Fruit fly (Drosophila melanogaster): ENCODE data around the gene tna.

DNA sequence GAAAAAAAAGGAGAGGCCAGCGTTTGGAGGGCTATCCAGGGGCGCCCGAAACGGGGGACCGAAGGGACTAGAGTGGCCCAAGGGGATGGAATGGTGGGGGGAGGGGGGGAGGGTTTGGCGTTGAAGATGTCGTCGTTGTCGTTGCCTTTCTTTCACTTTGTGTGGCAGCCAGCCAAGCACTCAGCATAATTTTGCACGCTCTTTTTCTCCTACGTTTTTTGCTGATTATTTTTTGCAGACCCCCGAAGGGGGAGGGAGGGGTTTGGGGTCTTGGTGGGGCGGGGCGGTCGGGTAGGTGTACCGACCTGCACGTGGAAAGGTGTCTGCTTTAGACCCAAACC is 17.8 kb downstream of the tna start:
- TF ChIP-seq E2f1 (GFP tag; IDR thresholded peaks at IDR 0.05), result no peak
- no peak for TF ChIP-seq lov (optimal IDR thresholded peaks at IDR 0.05)
- no peak for TF ChIP-seq lov (GFP tag; IDR thresholded peaks at IDR 0.05)
- TF ChIP-seq CG34224 (GFP tag; IDR thresholded peaks at IDR 0.05; ENCODE audit: partially characterized antibody), result no peak
- TF ChIP-seq peb (GFP tag; IDR thresholded peaks at IDR 0.05), result no peak
- no peak for TF ChIP-seq CG3281 (GFP tag; optimal IDR thresholded peaks at IDR 0.05)
- TF ChIP-seq CG12155 (GFP tag; optimal IDR thresholded peaks at IDR 0.05), result no peak
- no peak for TF ChIP-seq yki (optimal IDR thresholded peaks at IDR 0.05)
- TF ChIP-seq Camta (GFP tag; optimal IDR thresholded peaks at IDR 0.05), result no peak
- TF ChIP-seq CG6765 (GFP tag; optimal IDR thresholded peaks at IDR 0.05), result no peak
- TF ChIP-seq CG1529 (GFP tag; optimal IDR thresholded peaks at IDR 0.05), result no peak

Measured in whole organism, embryonic.